Worm (Caenorhabditis elegans): ENCODE data around the gene itsn-1.
"Not testable (repeated sequence)": the region's sequence is repeated elsewhere in the genome, so short reads cannot be mapped to it uniquely, and the experiment has no call there.

- not testable (repeated sequence) for TF ChIP-seq nhr-80 (tag; optimal IDR thresholded peaks at IDR 0.05); unc-62 (GFP tag; optimal IDR thresholded peaks at IDR 0.05); sptf-2 (GFP tag; optimal IDR thresholded peaks at IDR 0.05); tbp1 (GFP tag; optimal IDR thresholded peaks at IDR 0.05); him-1 (tag; optimal IDR thresholded peaks at IDR 0.05); B0261.1 (tag; optimal IDR thresholded peaks at IDR 0.05); madf-6 (GFP tag; IDR thresholded peaks at IDR 0.05); madf-10 (tag; optimal IDR thresholded peaks at IDR 0.05); dpl-1 (GFP tag; optimal IDR thresholded peaks at IDR 0.05); ama-1 (optimal IDR thresholded peaks at IDR 0.05); ama-1 (GFP tag; optimal IDR thresholded peaks at IDR 0.05); K11D2.4 (GFP tag; IDR thresholded peaks at IDR 0.05)
Observed at ce11 chrIV:17163273-17163672, 43.8 kb downstream of the itsn-1 start, which contains the start of gene skr-9.
